Fruit fly (Drosophila melanogaster) whole organism, wandering third instar larva: ENCODE results near the gene qm.

Experiments used
- Abd-B ChIP-seq: fragments of >200 bp; optimal IDR thresholded peaks from 2 replicates; lab custom pipeline; 2017; ENCODE audit warnings: missing biosample characterization, missing genetic modification characterization
- CG32264 ChIP-seq: fragments of 200-800 bp; sonication (Bioruptor generic); optimal IDR thresholded peaks from 2 replicates; lab custom pipeline; 2016; ENCODE audit warnings: missing biosample characterization, missing genetic modification characterization
- Dif ChIP-seq: fragments of 200-275, 200-300 bp; sonication (Bioruptor generic); optimal IDR thresholded peaks from 2 replicates; lab custom pipeline; 2018; ENCODE audit warnings: missing biosample characterization, missing genetic modification characterization; ENCODE audit not compliant: partially characterized antibody
- GATAd ChIP-seq: sonication (Bioruptor generic); optimal IDR thresholded peaks from 2 replicates; lab custom pipeline; 2016; ENCODE audit warnings: missing biosample characterization, missing genetic modification characterization
- HLH106 ChIP-seq: fragments of 200-800 bp; optimal IDR thresholded peaks from 3 replicates; lab custom pipeline; 2019; ENCODE audit warnings: missing biosample characterization, mild to moderate bottlenecking, missing genetic modification characterization, moderate library complexity
- Hnf4 ChIP-seq: fragments of 200-800 bp; sonication (Bioruptor generic); optimal IDR thresholded peaks from 2 replicates; lab custom pipeline; 2016; ENCODE audit warnings: missing biosample characterization, mild to moderate bottlenecking, missing genetic modification characterization
- Hr78 ChIP-seq: fragments of >200 bp; optimal IDR thresholded peaks from 2 replicates; lab custom pipeline; 2017; ENCODE audit warnings: missing biosample characterization, missing genetic modification characterization
- Hr83 ChIP-seq: fragments of 200-300 bp; sonication (Bioruptor generic); optimal IDR thresholded peaks from 2 replicates; lab custom pipeline; 2016; ENCODE audit warnings: missing biosample characterization, mild to moderate bottlenecking, missing genetic modification characterization, moderate library complexity; ENCODE audit not compliant: poor library complexity, severe bottlenecking
- Jra ChIP-seq: sonication (Bioruptor generic); optimal IDR thresholded peaks from 2 replicates; lab custom pipeline; 2016; ENCODE audit warnings: missing biosample characterization, missing genetic modification characterization
- Mio ChIP-seq: sonication (Bioruptor generic); optimal IDR thresholded peaks from 2 replicates; lab custom pipeline; 2016; ENCODE audit warnings: missing biosample characterization, missing genetic modification characterization
- Myc ChIP-seq: fragments of >200 bp; optimal IDR thresholded peaks from 2 replicates; lab custom pipeline; 2017
- N ChIP-seq: fragments of >200 bp; optimal IDR thresholded peaks from 2 replicates; lab custom pipeline; 2018; ENCODE audit warnings: missing biosample characterization, missing external identifiers, missing genetic modification characterization
- OdsH ChIP-seq: fragments of 200-800 bp; sonication (Bioruptor generic); optimal IDR thresholded peaks from 2 replicates; lab custom pipeline; 2016; ENCODE audit warnings: missing biosample characterization, mild to moderate bottlenecking, missing genetic modification characterization
- Rel ChIP-seq, 2 experiments: fragments of 200-800 bp; sonication (Bioruptor generic) in 1 of 2; optimal IDR thresholded peaks; 2 replicates in 1 of 2; 3 replicates in 1 of 2; lab custom pipeline; 2016 to 2019; ENCODE audit warnings: mild to moderate bottlenecking in 2 of 2, missing biosample characterization in 2 of 2, missing genetic modification characterization in 2 of 2, moderate library complexity in 1 of 2
- Sp1 ChIP-seq: fragments of 200-800 bp; sonication (Bioruptor generic); optimal IDR thresholded peaks from 3 replicates; lab custom pipeline; 2019; ENCODE audit warnings: missing biosample characterization, mild to moderate bottlenecking, missing genetic modification characterization, moderate library complexity
- Vsx2 ChIP-seq: fragments of 200-300, 225-300 bp; sonication (Bioruptor generic); optimal IDR thresholded peaks from 2 replicates; lab custom pipeline; 2018; ENCODE audit warnings: missing biosample characterization, missing genetic modification characterization; ENCODE audit not compliant: partially characterized antibody
- br ChIP-seq: fragments of 200-800 bp; sonication (Bioruptor generic); optimal IDR thresholded peaks from 2 replicates; lab custom pipeline; 2016; ENCODE audit warnings: missing biosample characterization, missing genetic modification characterization
- brk ChIP-seq: fragments of 200-800 bp; sonication (Bioruptor generic); optimal IDR thresholded peaks from 2 replicates; lab custom pipeline; 2016; ENCODE audit warnings: missing biosample characterization, mild to moderate bottlenecking, missing genetic modification characterization
- dmrt93B ChIP-seq: fragments of 200-800 bp; sonication (Bioruptor generic); optimal IDR thresholded peaks from 2 replicates; lab custom pipeline; 2018; ENCODE audit warnings: missing biosample characterization, mild to moderate bottlenecking, missing genetic modification characterization
- dsf ChIP-seq: sonication (Bioruptor generic); optimal IDR thresholded peaks from 2 replicates; lab custom pipeline; 2016; ENCODE audit warnings: missing biosample characterization, missing genetic modification characterization, borderline replicate concordance
- ey ChIP-seq: fragments of 200-800 bp; sonication (Bioruptor generic); optimal IDR thresholded peaks from 2 replicates; lab custom pipeline; 2016; ENCODE audit warnings: missing biosample characterization, missing genetic modification characterization
- foxo ChIP-seq, 2 experiments: fragments of 200-800 bp; sonication (Bioruptor generic); optimal IDR thresholded peaks; 2 replicates in 1 of 2; 3 replicates in 1 of 2; lab custom pipeline; 2016 to 2017; ENCODE audit warnings: missing biosample characterization in 2 of 2, missing genetic modification characterization in 2 of 2
- fru ChIP-seq: fragments of 200-800 bp; sonication (Bioruptor generic); optimal IDR thresholded peaks from 3 replicates; lab custom pipeline; 2016; ENCODE audit warnings: missing biosample characterization, mild to moderate bottlenecking, missing genetic modification characterization
- h ChIP-seq: fragments of 200-800 bp; sonication (Bioruptor generic); optimal IDR thresholded peaks from 3 replicates; lab custom pipeline; 2016; ENCODE audit warnings: missing biosample characterization, mild to moderate bottlenecking, missing genetic modification characterization
- jim ChIP-seq: fragments of 175-275, 200-325 bp; sonication (Bioruptor generic); optimal IDR thresholded peaks from 2 replicates; lab custom pipeline; 2016; ENCODE audit warnings: missing biosample characterization, mild to moderate bottlenecking, missing genetic modification characterization
- lola ChIP-seq: fragments of >200 bp; optimal IDR thresholded peaks from 2 replicates; lab custom pipeline; 2017; ENCODE audit warnings: missing biosample characterization, missing genetic modification characterization
- pan ChIP-seq: fragments of >200 bp; optimal IDR thresholded peaks from 2 replicates; lab custom pipeline; 2017
- psq ChIP-seq: fragments of 200-800 bp; sonication (Bioruptor generic); optimal IDR thresholded peaks from 3 replicates; lab custom pipeline; 2017; ENCODE audit warnings: missing biosample characterization, mild to moderate bottlenecking, missing genetic modification characterization, moderate library complexity
- rgr ChIP-seq: fragments of 200-800 bp; sonication (Bioruptor generic); optimal IDR thresholded peaks from 3 replicates; lab custom pipeline; 2016; ENCODE audit warnings: missing biosample characterization, mild to moderate bottlenecking, missing genetic modification characterization
- sage ChIP-seq: fragments of 200-800 bp; sonication (Bioruptor generic); optimal IDR thresholded peaks from 2 replicates; lab custom pipeline; 2016; ENCODE audit warnings: missing biosample characterization, mild to moderate bottlenecking, missing genetic modification characterization
- sv ChIP-seq: fragments of 200-800 bp; sonication (Bioruptor generic); optimal IDR thresholded peaks from 3 replicates; lab custom pipeline; 2016; ENCODE audit warnings: missing biosample characterization, missing genetic modification characterization
- tai ChIP-seq: sonication (Bioruptor generic); optimal IDR thresholded peaks from 2 replicates; lab custom pipeline; 2016; ENCODE audit warnings: missing biosample characterization, missing genetic modification characterization
- woc ChIP-seq: sonication (Bioruptor generic); optimal IDR thresholded peaks from 2 replicates; lab custom pipeline; 2016; ENCODE audit warnings: missing biosample characterization, mild to moderate bottlenecking, missing genetic modification characterization

qm gene

dm6 chr3L:7361095-7361522 is 13.0 kb downstream of the qm start:
- TF ChIP-seq h (GFP tag; lab: Kevin White, UChicago): peak; percentile 23
- TF ChIP-seq HLH106 (tag; lab: Kevin White, UChicago): peak; percentile 8
- TF ChIP-seq sage (GFP tag; lab: Kevin White, UChicago): no peak

- no peak for TF ChIP-seq Sp1 (GFP tag; lab: Kevin White, UChicago)
- no peak for TF ChIP-seq tai (GFP tag; lab: Kevin White, UChicago)
- peak; percentile 7 for TF ChIP-seq psq (GFP tag; lab: Kevin White, UChicago)
- TF ChIP-seq, all 38 proteins: peak for 1
Measured at dm6 chr3L:7364717-7365278, 16.7 kb downstream of the qm start.

dm6 chr3L:7367798-7368678 is 19.9 kb downstream of the qm start:
- peak; percentile 33 for TF ChIP-seq HLH106 (tag; lab: Kevin White, UChicago)
- TF ChIP-seq lola (GFP tag; lab: Kevin White, UChicago): no peak
- TF ChIP-seq rgr (GFP tag; lab: Kevin White, UChicago): peak; percentile 10
- TF ChIP-seq Sp1 (GFP tag; lab: Kevin White, UChicago): peak; percentile 7
- peak; percentile 97 for TF ChIP-seq Vsx2 (GFP tag; lab: Kevin White, UChicago)
- no peak for TF ChIP-seq Dif
- peak in 1 of 2 experiments; percentile 2 for TF ChIP-seq foxo (GFP tag; optimal IDR thresholded peaks at IDR 0.05; lab: Kevin White, UChicago)
- TF ChIP-seq Hnf4 (GFP tag; lab: Kevin White, UChicago): peak; percentile 41
- no peak for TF ChIP-seq OdsH (GFP tag; lab: Kevin White, UChicago)
- no peak for TF ChIP-seq brk
- TF ChIP-seq Rel (GFP tag; optimal IDR thresholded peaks at IDR 0.05; lab: Kevin White, UChicago): no peak
- TF ChIP-seq Rel (tag; optimal IDR thresholded peaks at IDR 0.05; lab: Kevin White, UChicago): peak; percentile 81
- peak; percentile 12 for TF ChIP-seq sage (GFP tag; lab: Kevin White, UChicago)
- TF ChIP-seq woc (GFP tag; lab: Kevin White, UChicago): peak; percentile 30
- peak; percentile 65 for TF ChIP-seq Jra (GFP tag; lab: Kevin White, UChicago)
- TF ChIP-seq fru: peak; percentile 34
- peak; percentile 16 for TF ChIP-seq h (GFP tag; lab: Kevin White, UChicago)

- TF ChIP-seq dsf (no peak), sage (GFP tag; lab: Kevin White, UChicago) (peak; percentile 20)
- TF ChIP-seq, all 38 proteins: peak for 1
Measured at dm6 chr3L:7368934-7369333, 20.8 kb downstream of the qm start, which contains the start of gene Sh3beta. TSS of gene Sh3beta (minus strand) at chr3L:7369260.

- TF ChIP-seq Hr78 (GFP tag; lab: Kevin White, UChicago): no peak
- TF ChIP-seq Myc (lab: Kevin White, UChicago): peak; percentile 4
Measured at dm6 chr3L:7369543-7369942, 21.4 kb downstream of the qm start, which contains the start of gene akirin. TSS of gene akirin (plus strand) at chr3L:7369843.

- TF ChIP-seq sv (GFP tag; lab: Kevin White, UChicago) (no peak), tai (GFP tag; lab: Kevin White, UChicago) (no peak), sage (GFP tag; lab: Kevin White, UChicago) (no peak), Vsx2 (GFP tag; lab: Kevin White, UChicago) (no peak), jim (GFP tag; lab: Kevin White, UChicago) (no peak), Abd-B (GFP tag; lab: Kevin White, UChicago) (no peak), OdsH (GFP tag; lab: Kevin White, UChicago) (no peak), ey (GFP tag; lab: Kevin White, UChicago) (no peak), CG32264 (GFP tag; lab: Kevin White, UChicago) (no peak), GATAd (GFP tag; lab: Kevin White, UChicago) (no peak), Jra (GFP tag; lab: Kevin White, UChicago) (no peak), HLH106 (tag; lab: Kevin White, UChicago) (no peak), Hnf4 (GFP tag; lab: Kevin White, UChicago) (no peak), lola (GFP tag; lab: Kevin White, UChicago) (no peak), foxo (GFP tag; optimal IDR thresholded peaks at IDR 0.05; lab: Kevin White, UChicago) (no peak), rgr (GFP tag; lab: Kevin White, UChicago) (no peak), woc (GFP tag; lab: Kevin White, UChicago) (no peak), h (GFP tag; lab: Kevin White, UChicago) (peak; percentile 41), fru (no peak), Mio (GFP tag; lab: Kevin White, UChicago) (no peak), N (GFP tag; lab: Kevin White, UChicago) (peak; percentile 79), Myc (lab: Kevin White, UChicago) (no peak), dmrt93B (no peak), psq (GFP tag; lab: Kevin White, UChicago) (peak; percentile 81), Hr83 (peak; percentile 1), pan (lab: Kevin White, UChicago) (no peak), br (GFP tag; lab: Kevin White, UChicago) (no peak), Dif (no peak), brk (no peak)
Measured at dm6 chr3L:7370231-7370882, 22.2 kb downstream of the qm start.
